Worm (Caenorhabditis elegans) whole organism, L4/young adult: ENCODE data around the gene ccm-2.

ENCODE experiments used
- W03F9.2 ChIP-seq: fragments of 150-350 bp; optimal IDR thresholded peaks from 2 replicates; lab custom pipeline; 2014; ENCODE audit warnings: missing biosample characterization, missing genetic modification characterization
- dao-5 ChIP-seq: sonication (generic microtip); optimal IDR thresholded peaks from 2 replicates; lab custom pipeline; 2016; ENCODE audit warnings: missing genotype, missing genetic modification characterization, moderate library complexity, missing compliant biosample characterization

ce11 chrIV:1804613-1805012, 29.8 kb upstream of the ccm-2 start:
- no peak for TF ChIP-seq dao-5 (tag; lab: Kevin White, UChicago)
- TF ChIP-seq W03F9.2, result no peak
